Fruit fly (Drosophila melanogaster) whole organism, embryonic: ENCODE data around the gene crq.

Experiments
- Bdp1 ChIP-seq: fragments of 200-800 bp; sonication (Bioruptor generic); optimal IDR thresholded peaks from 3 replicates; lab custom pipeline; 2016; ENCODE audit warnings: missing biosample characterization, missing genetic modification characterization
- CG12155 ChIP-seq: fragments of 200-800 bp; sonication (Bioruptor generic); optimal IDR thresholded peaks from 3 replicates; lab custom pipeline; 2016; ENCODE audit warnings: missing biosample characterization, missing genetic modification characterization
- CG13775 ChIP-seq: fragments of 200-800 bp; sonication (Bioruptor generic); optimal IDR thresholded peaks from 3 replicates; lab custom pipeline; 2017; ENCODE audit warnings: missing biosample characterization, mild to moderate bottlenecking, missing genetic modification characterization
- CG14710 ChIP-seq: fragments of 200-800 bp; sonication (Bioruptor generic); optimal IDR thresholded peaks from 3 replicates; lab custom pipeline; 2019; ENCODE audit warnings: missing biosample characterization, mild to moderate bottlenecking, missing genetic modification characterization, moderate library complexity
- CG14965 ChIP-seq: fragments of 200-800 bp; sonication (Bioruptor generic); optimal IDR thresholded peaks from 2 replicates; lab custom pipeline; 2016; ENCODE audit warnings: missing biosample characterization, missing genetic modification characterization, borderline replicate concordance
- CG15073 ChIP-seq: fragments of 200-800 bp; sonication (Bioruptor generic); optimal IDR thresholded peaks from 2 replicates; lab custom pipeline; 2016; ENCODE audit warnings: missing biosample characterization, missing genetic modification characterization
- CG15514 ChIP-seq: fragments of 200-800 bp; sonication (Bioruptor generic); optimal IDR thresholded peaks from 3 replicates; lab custom pipeline; 2017; ENCODE audit warnings: missing biosample characterization, missing genetic modification characterization, mild to moderate bottlenecking, moderate library complexity, missing genetic modification reagents
- CG1647 ChIP-seq: fragments of 200-800 bp; sonication (Bioruptor generic); optimal IDR thresholded peaks from 3 replicates; lab custom pipeline; 2016; ENCODE audit warnings: missing biosample characterization, missing genetic modification characterization
- CG17361 ChIP-seq: fragments of 200-800 bp; sonication (Bioruptor generic); IDR thresholded peaks from 3 replicates; pipeline ENCODE4 v1.3.6; 2022; ENCODE audit warnings: missing biosample characterization, missing genetic modification characterization
- CG18599 ChIP-seq: fragments of 200-800 bp; sonication (Bioruptor generic); optimal IDR thresholded peaks from 3 replicates; lab custom pipeline; 2017; ENCODE audit warnings: missing biosample characterization, missing genetic modification characterization, mild to moderate bottlenecking, moderate library complexity, missing genetic modification reagents
- CG2199 ChIP-seq: fragments of 200-800 bp; sonication (Bioruptor generic); IDR thresholded peaks from 3 replicates; pipeline ENCODE4 v1.3.6; 2022; ENCODE audit warnings: missing biosample characterization, missing genetic modification characterization
- CG3163 ChIP-seq: fragments of 200-800 bp; sonication (Bioruptor generic); optimal IDR thresholded peaks from 3 replicates; lab custom pipeline; 2016; ENCODE audit warnings: missing biosample characterization, missing genetic modification characterization
- CG34376 ChIP-seq: fragments of 200-800 bp; sonication (Bioruptor generic); optimal IDR thresholded peaks from 2 replicates; lab custom pipeline; 2018; ENCODE audit warnings: missing biosample characterization, mild to moderate bottlenecking, missing genetic modification characterization
- CG34422 ChIP-seq: fragments of 200-800 bp; sonication (Bioruptor generic); IDR thresholded peaks from 3 replicates; pipeline ENCODE4 v1.3.6; 2022; ENCODE audit warnings: missing biosample characterization, missing genetic modification characterization
- CG3847 ChIP-seq: fragments of 200-800 bp; sonication (Bioruptor generic); IDR thresholded peaks from 2 replicates; pipeline ENCODE4 v1.3.6; 2022; ENCODE audit warnings: missing biosample characterization, missing genetic modification characterization
- CG3995 ChIP-seq: fragments of 200-800 bp; sonication (Bioruptor generic); optimal IDR thresholded peaks from 3 replicates; lab custom pipeline; 2016; ENCODE audit warnings: missing biosample characterization, missing genetic modification characterization
- CG42726 ChIP-seq: fragments of 200-800 bp; sonication (Bioruptor generic); IDR thresholded peaks from 2 replicates; pipeline ENCODE4 v1.3.6; 2022; ENCODE audit warnings: missing biosample characterization, missing genetic modification characterization; ENCODE audit not compliant: partially characterized antibody
- CG5953 ChIP-seq: fragments of 200-800 bp; sonication (Bioruptor generic); IDR thresholded peaks from 2 replicates; pipeline ENCODE4 v1.3.6; 2022; ENCODE audit warnings: missing biosample characterization, missing genetic modification characterization
- D19A ChIP-seq: fragments of 200-800 bp; optimal IDR thresholded peaks from 3 replicates; lab custom pipeline; 2019; ENCODE audit warnings: missing biosample characterization, mild to moderate bottlenecking, missing genetic modification characterization, moderate library complexity
- Eip74EF ChIP-seq, 2 experiments: fragments of 200-800 bp in 1 of 2; fragments of >200 bp in 1 of 2; sonication (Bioruptor generic) in 1 of 2; optimal IDR thresholded peaks; 2 replicates each; lab custom pipeline; 2017 to 2019; ENCODE audit warnings: missing biosample characterization in 2 of 2, missing genetic modification characterization in 2 of 2, mild to moderate bottlenecking in 1 of 2, moderate library complexity in 1 of 2
- Ets65A ChIP-seq: fragments of 200-800 bp; sonication (Bioruptor generic); peaks from one replicate; lab custom pipeline; 2016; ENCODE audit warnings: missing biosample characterization, missing genetic modification characterization
- H15 ChIP-seq: fragments of 200-800 bp; sonication (Bioruptor generic); IDR thresholded peaks from 3 replicates; pipeline ENCODE4 v1.3.6; 2022; ENCODE audit warnings: missing biosample characterization, missing genetic modification characterization
- Hey ChIP-seq: fragments of 200-800 bp; sonication (Bioruptor generic); optimal IDR thresholded peaks from 3 replicates; lab custom pipeline; 2018; ENCODE audit warnings: missing biosample characterization, mild to moderate bottlenecking, missing genetic modification characterization
- HmgZ ChIP-seq: fragments of 200-800 bp; sonication (Bioruptor generic); optimal IDR thresholded peaks from 2 replicates; lab custom pipeline; 2018; ENCODE audit warnings: missing biosample characterization, mild to moderate bottlenecking, missing genetic modification characterization
- Hmr ChIP-seq: fragments of 200-800 bp; sonication (Bioruptor generic); optimal IDR thresholded peaks from 3 replicates; lab custom pipeline; 2017; ENCODE audit warnings: mild to moderate bottlenecking, missing biosample characterization, missing genetic modification reagents, missing genetic modification characterization
- Hr78 ChIP-seq, 2 experiments: fragments of 200-800 bp in 1 of 2; fragments of >200 bp in 1 of 2; sonication (Bioruptor generic) in 1 of 2; optimal IDR thresholded peaks; 2 replicates each; lab custom pipeline; 2017 to 2019; ENCODE audit warnings: missing biosample characterization in 2 of 2, missing genetic modification characterization in 2 of 2, mild to moderate bottlenecking in 1 of 2, moderate library complexity in 1 of 2
- Mes4 ChIP-seq: fragments of 200-800 bp; sonication (Bioruptor generic); optimal IDR thresholded peaks from 2 replicates; lab custom pipeline; 2016; ENCODE audit warnings: missing biosample characterization, missing genetic modification characterization
- NC2β ChIP-seq: fragments of 200-800 bp; sonication (Bioruptor generic); optimal IDR thresholded peaks from 2 replicates; lab custom pipeline; 2016; ENCODE audit warnings: missing biosample characterization, missing genetic modification characterization
- Ptx1 ChIP-seq: fragments of 200-800 bp; sonication (Bioruptor generic); IDR thresholded peaks from 2 replicates; pipeline ENCODE4 v1.3.6; 2022; ENCODE audit warnings: missing biosample characterization, missing genetic modification characterization
- ab ChIP-seq: fragments of 200-800 bp; sonication (Bioruptor generic); optimal IDR thresholded peaks from 2 replicates; lab custom pipeline; 2016; ENCODE audit warnings: missing biosample characterization, missing genetic modification characterization
- ash1 ChIP-seq: fragments of 200-800 bp; sonication (Bioruptor generic); optimal IDR thresholded peaks from 2 replicates; lab custom pipeline; 2018; ENCODE audit warnings: missing biosample characterization, mild to moderate bottlenecking, missing genetic modification characterization
- ato ChIP-seq: fragments of 200-800 bp; sonication (Bioruptor generic); IDR thresholded peaks from 2 replicates; pipeline ENCODE4 v1.3.6; 2022; ENCODE audit warnings: missing biosample characterization, missing genetic modification characterization; ENCODE audit not compliant: partially characterized antibody
- bowl ChIP-seq: fragments of 200-800 bp; sonication (Bioruptor generic); IDR thresholded peaks from 2 replicates; pipeline ENCODE4 v1.3.6; 2022; ENCODE audit warnings: missing biosample characterization, missing genetic modification characterization
- fd3F ChIP-seq: fragments of 200-800 bp; sonication (Bioruptor generic); optimal IDR thresholded peaks from 2 replicates; lab custom pipeline; 2018; ENCODE audit warnings: missing biosample characterization, mild to moderate bottlenecking, missing genetic modification characterization, moderate library complexity
- gcm2 ChIP-seq: fragments of 200-800 bp; sonication (Bioruptor generic); optimal IDR thresholded peaks from 2 replicates; lab custom pipeline; 2016; ENCODE audit warnings: missing biosample characterization, missing genetic modification characterization
- her ChIP-seq: fragments of 200-800 bp; sonication (Bioruptor generic); optimal IDR thresholded peaks from 2 replicates; lab custom pipeline; 2016; ENCODE audit warnings: missing biosample characterization, missing genetic modification characterization
- nerfin-2 ChIP-seq: fragments of 200-800 bp; sonication (Bioruptor generic); IDR thresholded peaks from 2 replicates; pipeline ENCODE4 v1.3.6; 2022; ENCODE audit warnings: missing biosample characterization, missing genetic modification characterization; ENCODE audit not compliant: partially characterized antibody
- org-1 ChIP-seq: fragments of 200-800 bp; sonication (Bioruptor generic); optimal IDR thresholded peaks from 2 replicates; lab custom pipeline; 2017; ENCODE audit warnings: missing biosample characterization, missing genetic modification characterization
- psq ChIP-seq: fragments of 200-800 bp; sonication (Bioruptor generic); optimal IDR thresholded peaks from 2 replicates; lab custom pipeline; 2017; ENCODE audit warnings: missing biosample characterization, missing genetic modification characterization
- row ChIP-seq: fragments of 200-800 bp; sonication (Bioruptor generic); IDR thresholded peaks from 3 replicates; pipeline ENCODE4 v1.3.6; 2022; ENCODE audit warnings: missing biosample characterization, missing genetic modification characterization
- sc ChIP-seq, 3 experiments: fragments of >200 bp in 2 of 3; fragments of 200-800 bp in 1 of 3; sonication (Bioruptor generic) in 1 of 3; optimal IDR thresholded peaks; 2 replicates in 2 of 3; 3 replicates in 1 of 3; lab custom pipeline; 2017; ENCODE audit warnings: mild to moderate bottlenecking in 1 of 3, missing biosample characterization in 1 of 3, missing genetic modification characterization in 1 of 3, missing genetic modification reagents in 1 of 3
- schlank ChIP-seq: fragments of 200-800 bp; sonication (Bioruptor generic); optimal IDR thresholded peaks from 2 replicates; lab custom pipeline; 2018; ENCODE audit warnings: missing biosample characterization, mild to moderate bottlenecking, missing genetic modification characterization
- sna ChIP-seq: fragments of 200-800 bp; sonication (Bioruptor generic); IDR thresholded peaks from 2 replicates; pipeline ENCODE4 v1.3.6; 2022; ENCODE audit warnings: missing biosample characterization, missing genetic modification characterization; ENCODE audit not compliant: partially characterized antibody
- tup ChIP-seq: fragments of 200-800 bp; sonication (Bioruptor generic); optimal IDR thresholded peaks from 2 replicates; lab custom pipeline; 2016; ENCODE audit warnings: missing biosample characterization, mild to moderate bottlenecking, missing genetic modification characterization, moderate library complexity

Gene crq

dm6 chr2L:414593-415399, 38.0 kb downstream of the crq start, which contains the start of the genes AP-2alpha and ebi (continued):
- TF ChIP-seq CG3163 (GFP tag; lab: Kevin White, UChicago) (peak; percentile 86), ato (GFP tag; lab: Robert Waterston, UW) (no peak), CG3995 (GFP tag; lab: Kevin White, UChicago) (peak; percentile 68), psq (GFP tag; lab: Kevin White, UChicago) (peak; percentile 85), sna (GFP tag; lab: Robert Waterston, UW) (no peak), Bdp1 (GFP tag; lab: Kevin White, UChicago) (peak; percentile 83), gcm2 (GFP tag; lab: Kevin White, UChicago) (peak; percentile 57)

- TF ChIP-seq Hr78 (GFP tag; optimal IDR thresholded peaks at IDR 0.05; lab: Kevin White, UChicago) (peak in 1 of 2 experiments; percentile 60), CG1647 (GFP tag; lab: Kevin White, UChicago) (no peak)
- TF ChIP-seq, all 482 proteins: peak for 1
Observed at dm6 chr2L:413894-414293, 38.9 kb downstream of the crq start.

- TF ChIP-seq Hey (no peak), NC2β (no peak), CG18599 (GFP tag; lab: Kevin White, UChicago) (peak; percentile 78), bowl (GFP tag; lab: Robert Waterston, UW) (no peak), nerfin-2 (GFP tag; lab: Robert Waterston, UW) (no peak), HmgZ (tag; lab: Kevin White, UChicago) (peak; percentile 14), H15 (GFP tag; lab: Robert Waterston, UW) (no peak), tup (GFP tag; lab: Kevin White, UChicago) (peak; percentile 11), Mes4 (GFP tag; lab: Kevin White, UChicago) (no peak), CG5953 (GFP tag; lab: Robert Waterston, UW) (no peak), Ets65A (GFP tag; lab: Kevin White, UChicago) (no peak), row (GFP tag; lab: Robert Waterston, UW) (peak; percentile 66), CG15514 (peak; percentile 7), schlank (tag; lab: Kevin White, UChicago) (peak; percentile 21), CG3847 (no peak), CG14710 (tag; lab: Kevin White, UChicago) (no peak), CG2199 (GFP tag; lab: Robert Waterston, UW) (no peak), CG15073 (GFP tag; lab: Kevin White, UChicago) (no peak), D19A (tag; lab: Kevin White, UChicago) (no peak), CG42726 (GFP tag; lab: Robert Waterston, UW) (no peak), org-1 (no peak), her (GFP tag; lab: Kevin White, UChicago) (no peak), ash1 (no peak), fd3F (GFP tag; lab: Kevin White, UChicago) (no peak), sc (optimal IDR thresholded peaks at IDR 0.05; lab: Kevin White, UChicago) (no peak), sc (GFP tag; optimal IDR thresholded peaks at IDR 0.05; lab: Kevin White, UChicago) (no peak), CG12155 (GFP tag; lab: Kevin White, UChicago) (peak; percentile 24), Ptx1 (GFP tag; lab: Robert Waterston, UW) (peak; percentile 41; the same call in 1 of the 2 replicates), sna (GFP tag; lab: Robert Waterston, UW) (no peak), CG14965 (GFP tag; lab: Kevin White, UChicago) (no peak), ab (no peak), CG34376 (GFP tag; lab: Kevin White, UChicago) (peak; percentile 5), Hmr (GFP tag; lab: Kevin White, UChicago) (no peak), CG13775 (GFP tag; lab: Kevin White, UChicago) (peak; percentile 17), CG17361 (no peak), Eip74EF (GFP tag; optimal IDR thresholded peaks at IDR 0.05; lab: Kevin White, UChicago) (no peak), CG34422 (GFP tag; lab: Robert Waterston, UW) (no peak)
Observed at dm6 chr2L:412931-413330, 39.9 kb downstream of the crq start.
